Fruit fly (Drosophila melanogaster) whole organism, embryonic: Measurements from ENCODE around the gene nolo.
A peak's percentile ranks its signal among the peaks of the same experiment; 100 is the strongest.

ENCODE experiments used
- B-H1 ChIP-seq: fragments of 200-800 bp; sonication (Bioruptor generic); IDR thresholded peaks from 3 replicates; pipeline ENCODE4 v1.3.6; 2022; ENCODE audit warnings: missing biosample characterization, missing genetic modification characterization
- Bgb ChIP-seq: fragments of 200-800 bp; sonication (Bioruptor generic); IDR thresholded peaks from 2 replicates; pipeline ENCODE4 v1.3.6; 2022; ENCODE audit warnings: missing biosample characterization, missing genetic modification characterization; ENCODE audit not compliant: partially characterized antibody
- BtbVII ChIP-seq: fragments of 200-800 bp; sonication (Bioruptor generic); optimal IDR thresholded peaks from 3 replicates; lab custom pipeline; 2017; ENCODE audit warnings: missing biosample characterization, mild to moderate bottlenecking, missing genetic modification characterization
- CG12391 ChIP-seq: fragments of 200-800 bp; sonication (Bioruptor generic); optimal IDR thresholded peaks from 3 replicates; lab custom pipeline; 2018; ENCODE audit warnings: missing biosample characterization, mild to moderate bottlenecking, missing genetic modification characterization, moderate library complexity
- CG17385 ChIP-seq: fragments of 200-800 bp; sonication (Bioruptor generic); optimal IDR thresholded peaks from 3 replicates; lab custom pipeline; 2018; ENCODE audit warnings: missing biosample characterization, mild to moderate bottlenecking, missing genetic modification characterization
- CG1792 ChIP-seq: fragments of 200-800 bp; sonication (Bioruptor generic); optimal IDR thresholded peaks from 2 replicates; lab custom pipeline; 2016; ENCODE audit warnings: missing biosample characterization, missing genetic modification characterization
- CG18011 ChIP-seq: fragments of 200-800 bp; sonication (Bioruptor generic); optimal IDR thresholded peaks from 2 replicates; lab custom pipeline; 2017; ENCODE audit warnings: missing biosample characterization, missing genetic modification characterization, mild to moderate bottlenecking, moderate library complexity, missing genotype
- CG2202 ChIP-seq: fragments of 200-800 bp; sonication (Bioruptor generic); optimal IDR thresholded peaks from 2 replicates; lab custom pipeline; 2018; ENCODE audit warnings: missing biosample characterization, mild to moderate bottlenecking, missing genetic modification characterization
- CG2712 ChIP-seq: fragments of 200-800 bp; optimal IDR thresholded peaks from 3 replicates; lab custom pipeline; 2019; ENCODE audit warnings: missing biosample characterization, mild to moderate bottlenecking, missing genetic modification characterization, moderate library complexity
- CG30020 ChIP-seq: fragments of 200-800 bp; optimal IDR thresholded peaks from 2 replicates; lab custom pipeline; 2019; ENCODE audit warnings: missing biosample characterization, mild to moderate bottlenecking, missing genetic modification characterization, moderate library complexity
- CG32767 ChIP-seq: fragments of 200-800 bp; sonication (Bioruptor generic); IDR thresholded peaks from 2 replicates; pipeline ENCODE4 v1.3.6; 2022; ENCODE audit warnings: missing biosample characterization, missing genetic modification characterization
- CG33213 ChIP-seq: fragments of 200-800 bp; sonication (Bioruptor generic); optimal IDR thresholded peaks from 3 replicates; lab custom pipeline; 2016; ENCODE audit warnings: missing biosample characterization, missing genetic modification characterization
- CG3995 ChIP-seq: fragments of 200-800 bp; sonication (Bioruptor generic); optimal IDR thresholded peaks from 3 replicates; lab custom pipeline; 2016; ENCODE audit warnings: missing biosample characterization, missing genetic modification characterization
- CG4360 ChIP-seq: fragments of 200-800 bp; sonication (Bioruptor generic); IDR thresholded peaks from 2 replicates; pipeline ENCODE4 v1.3.6; 2022; ENCODE audit warnings: missing biosample characterization, missing genetic modification characterization
- CG4424 ChIP-seq: fragments of 200-800 bp; sonication (Bioruptor generic); optimal IDR thresholded peaks from 3 replicates; lab custom pipeline; 2016; ENCODE audit warnings: missing biosample characterization, missing genetic modification characterization
- CG4707 ChIP-seq: fragments of 200-800 bp; sonication (Bioruptor generic); optimal IDR thresholded peaks from 2 replicates; lab custom pipeline; 2018; ENCODE audit warnings: missing biosample characterization, mild to moderate bottlenecking, missing genetic modification characterization, moderate library complexity
- CG4820 ChIP-seq: fragments of 200-800 bp; sonication (Bioruptor generic); optimal IDR thresholded peaks from 3 replicates; lab custom pipeline; 2016; ENCODE audit warnings: missing biosample characterization, missing genetic modification characterization
- CG4854 ChIP-seq: fragments of 200-800 bp; sonication (Bioruptor generic); optimal IDR thresholded peaks from 2 replicates; lab custom pipeline; 2016; ENCODE audit warnings: missing biosample characterization, missing genetic modification characterization, inconsistent platforms
- CG6689 ChIP-seq: fragments of 200-800 bp; sonication (Bioruptor generic); IDR thresholded peaks from 2 replicates; pipeline ENCODE4 v1.3.6; 2022; ENCODE audit warnings: missing biosample characterization, missing genetic modification characterization
- CG6813 ChIP-seq: fragments of 200-800 bp; sonication (Bioruptor generic); optimal IDR thresholded peaks from 2 replicates; lab custom pipeline; 2017; ENCODE audit warnings: missing biosample characterization, missing genetic modification characterization, mild to moderate bottlenecking, moderate library complexity, missing genetic modification reagents
- CG9932 ChIP-seq: fragments of 200-800 bp; sonication (Bioruptor generic); IDR thresholded peaks from 2 replicates; pipeline ENCODE4 v1.3.6; 2022; ENCODE audit warnings: missing biosample characterization, missing genetic modification characterization
- Dfd ChIP-seq, 2 experiments: fragments of >200 bp; optimal IDR thresholded peaks; 2 replicates each; lab custom pipeline; 2017; ENCODE audit warnings: missing biosample characterization in 2 of 2, missing genetic modification characterization in 2 of 2
- ERR ChIP-seq: fragments of 200-800 bp; sonication (Bioruptor generic); optimal IDR thresholded peaks from 2 replicates; lab custom pipeline; 2016; ENCODE audit warnings: missing biosample characterization, missing genetic modification characterization
- Ets65A ChIP-seq: fragments of 200-800 bp; sonication (Bioruptor generic); peaks from one replicate; lab custom pipeline; 2016; ENCODE audit warnings: missing biosample characterization, missing genetic modification characterization
- Med ChIP-seq: fragments of 200-800 bp; sonication (Bioruptor generic); peaks from one replicate; lab custom pipeline; 2016; ENCODE audit warnings: missing biosample characterization, missing genetic modification characterization, mild to moderate bottlenecking, inconsistent platforms, moderate library complexity
- Oli ChIP-seq: fragments of 200-800 bp; sonication (Bioruptor generic); optimal IDR thresholded peaks from 2 replicates; lab custom pipeline; 2018; ENCODE audit warnings: missing biosample characterization, mild to moderate bottlenecking, missing genetic modification characterization, moderate library complexity
- Optix ChIP-seq: fragments of 200-800 bp; sonication (Bioruptor generic); IDR thresholded peaks from 3 replicates; pipeline ENCODE4 v1.3.6; 2022; ENCODE audit warnings: missing biosample characterization, missing genetic modification characterization
- Sin3A ChIP-seq: fragments of >200 bp; optimal IDR thresholded peaks from 2 replicates; lab custom pipeline; 2018
- TFAM ChIP-seq: fragments of 200-800 bp; sonication (Bioruptor generic); optimal IDR thresholded peaks from 2 replicates; lab custom pipeline; 2017; ENCODE audit warnings: missing biosample characterization, missing genetic modification characterization, inconsistent platforms
- amos ChIP-seq: fragments of 200-800 bp; sonication (Bioruptor generic); IDR thresholded peaks from 2 replicates; pipeline ENCODE4 v1.3.6; 2022; ENCODE audit warnings: missing biosample characterization, missing genetic modification characterization; ENCODE audit not compliant: partially characterized antibody
- bcd ChIP-seq: fragments of 200-800 bp; sonication (Bioruptor generic); optimal IDR thresholded peaks from 2 replicates; lab custom pipeline; 2017; ENCODE audit warnings: missing biosample characterization, mild to moderate bottlenecking, missing genetic modification characterization
- caup ChIP-seq: fragments of 200-800 bp; sonication (Bioruptor generic); optimal IDR thresholded peaks from 3 replicates; lab custom pipeline; 2017; ENCODE audit warnings: missing biosample characterization, mild to moderate bottlenecking, missing genetic modification characterization, moderate library complexity; ENCODE audit not compliant: severe bottlenecking
- chn ChIP-seq: fragments of 200-800 bp; sonication (Bioruptor generic); optimal IDR thresholded peaks from 2 replicates; lab custom pipeline; 2016; ENCODE audit warnings: missing biosample characterization, missing genetic modification characterization
- dpn ChIP-seq, 2 experiments: fragments of 200-800 bp; sonication (Bioruptor generic); optimal IDR thresholded peaks; 3 replicates each; lab custom pipeline; 2016; ENCODE audit warnings: missing biosample characterization in 2 of 2, missing genetic modification characterization in 2 of 2
- esg ChIP-seq: fragments of 200-800 bp; sonication (Bioruptor generic); conservative IDR thresholded peaks from 2 replicates; pipeline ENCODE4 v1.3.6; 2022; ENCODE audit warnings: missing biosample characterization, missing genetic modification characterization
- nerfin-2 ChIP-seq: fragments of 200-800 bp; sonication (Bioruptor generic); IDR thresholded peaks from 2 replicates; pipeline ENCODE4 v1.3.6; 2022; ENCODE audit warnings: missing biosample characterization, missing genetic modification characterization; ENCODE audit not compliant: partially characterized antibody
- nmo ChIP-seq: fragments of 200-800 bp; sonication (Bioruptor generic); optimal IDR thresholded peaks from 2 replicates; lab custom pipeline; 2018; ENCODE audit warnings: missing biosample characterization, mild to moderate bottlenecking, missing genetic modification characterization, moderate library complexity
- sc ChIP-seq, 3 experiments: fragments of >200 bp in 2 of 3; fragments of 200-800 bp in 1 of 3; sonication (Bioruptor generic) in 1 of 3; optimal IDR thresholded peaks; 2 replicates in 2 of 3; 3 replicates in 1 of 3; lab custom pipeline; 2017; ENCODE audit warnings: mild to moderate bottlenecking in 1 of 3, missing biosample characterization in 1 of 3, missing genetic modification characterization in 1 of 3, missing genetic modification reagents in 1 of 3
- sob ChIP-seq: fragments of 200-800 bp; sonication (Bioruptor generic); IDR thresholded peaks from 2 replicates; pipeline ENCODE4 v1.3.6; 2022; ENCODE audit warnings: missing biosample characterization, missing genetic modification characterization
- sr ChIP-seq: fragments of 200-800 bp; sonication (Bioruptor generic); IDR thresholded peaks from 3 replicates; pipeline ENCODE4 v1.3.6; 2022; ENCODE audit warnings: missing biosample characterization, missing genetic modification characterization
- wek ChIP-seq: fragments of 200-800 bp; sonication (Bioruptor generic); optimal IDR thresholded peaks from 3 replicates; lab custom pipeline; 2018; ENCODE audit warnings: missing biosample characterization, mild to moderate bottlenecking, missing genetic modification characterization, moderate library complexity
- zfh2 ChIP-seq: fragments of 200-800 bp; sonication (Bioruptor generic); optimal IDR thresholded peaks from 2 replicates; lab custom pipeline; 2016; ENCODE audit warnings: missing biosample characterization, missing genetic modification characterization

Gene nolo

dm6 chr2L:21657426-21657825 lies 26.5 kb upstream of the nolo start (continued):
- no peak for TF ChIP-seq sr
- peak; percentile 24; the same call in 1 of the 3 replicates for TF ChIP-seq B-H1 (GFP tag; lab: Robert Waterston, UW)
- TF ChIP-seq nerfin-2 (GFP tag; lab: Robert Waterston, UW) = no peak
- no peak for TF ChIP-seq BtbVII
- TF ChIP-seq CG6689 = peak; percentile 60
- TF ChIP-seq caup (GFP tag; lab: Kevin White, UChicago) = peak; percentile 63
- TF ChIP-seq Med (GFP tag; lab: Kevin White, UChicago) = peak; percentile 95
- peak; percentile 20 for TF ChIP-seq CG17385 (GFP tag; lab: Kevin White, UChicago)
- TF ChIP-seq dpn (GFP tag; optimal IDR thresholded peaks at IDR 0.05; lab: Kevin White, UChicago) = peak; percentile 51 to 69
- no peak for TF ChIP-seq CG4360 (GFP tag; lab: Robert Waterston, UW)
- TF ChIP-seq TFAM (GFP tag; lab: Kevin White, UChicago) = no peak
- TF ChIP-seq CG30020 = peak; percentile 90
- TF ChIP-seq zfh2 = peak; percentile 74
- peak; percentile 50 for TF ChIP-seq CG4820 (GFP tag; lab: Kevin White, UChicago)
- TF ChIP-seq Oli (tag; lab: Kevin White, UChicago) = no peak
- TF ChIP-seq wek = peak; percentile 99
- TF ChIP-seq nmo (GFP tag; lab: Kevin White, UChicago) = peak; percentile 58
- TF ChIP-seq ERR (GFP tag; lab: Kevin White, UChicago) = no peak
- TF ChIP-seq bcd (GFP tag; lab: Kevin White, UChicago) = no peak
- TF ChIP-seq CG2712 (tag; lab: Kevin White, UChicago) = peak; percentile 68
- no peak for TF ChIP-seq CG2202
- no peak for TF ChIP-seq esg (GFP tag; lab: Robert Waterston, UW)
- 0 out of 2 replicates have a peak, but pooled peaks have one; percentile 4 for TF ChIP-seq amos (GFP tag; lab: Robert Waterston, UW)
- TF ChIP-seq CG6813 (GFP tag; lab: Kevin White, UChicago) = no peak
- TF ChIP-seq CG4424 (GFP tag; lab: Kevin White, UChicago) = peak; percentile 59
- peak; percentile 63 for TF ChIP-seq chn (GFP tag; lab: Kevin White, UChicago)
- peak; percentile 43; the same call in 1 of the 2 replicates for TF ChIP-seq CG32767
- peak; percentile 96 for TF ChIP-seq Ets65A (GFP tag; lab: Kevin White, UChicago)
- peak; percentile 53 for TF ChIP-seq CG4854 (GFP tag; lab: Kevin White, UChicago)
- no peak for TF ChIP-seq Sin3A
- TF ChIP-seq sob = peak; percentile 82
- TF ChIP-seq CG18011 (GFP tag; lab: Kevin White, UChicago) = peak; percentile 48
- peak; percentile 78 for TF ChIP-seq CG3995 (GFP tag; lab: Kevin White, UChicago)
- peak; percentile 76; the same call in 1 of the 2 replicates for TF ChIP-seq CG9932 (GFP tag; lab: Robert Waterston, UW)
- TF ChIP-seq Dfd (GFP tag; optimal IDR thresholded peaks at IDR 0.05; lab: Kevin White, UChicago) = no peak
- TF ChIP-seq Optix (GFP tag; lab: Robert Waterston, UW) = no peak
- peak; percentile 89 for TF ChIP-seq CG33213 (GFP tag; lab: Kevin White, UChicago)
- no peak for TF ChIP-seq sc (optimal IDR thresholded peaks at IDR 0.05; lab: Kevin White, UChicago)
- no peak for TF ChIP-seq sc (GFP tag; optimal IDR thresholded peaks at IDR 0.05; lab: Kevin White, UChicago)
- peak; percentile 15 for TF ChIP-seq CG4707 (GFP tag; lab: Kevin White, UChicago)
- peak; percentile 53 for TF ChIP-seq CG1792 (GFP tag; lab: Kevin White, UChicago)
- TF ChIP-seq CG12391 (tag; lab: Kevin White, UChicago) = peak; percentile 57
- no peak for TF ChIP-seq Bgb (GFP tag; lab: Robert Waterston, UW)
